Fruit fly (Drosophila melanogaster) whole organism, embryonic: ENCODE measurements around the gene Pdh.

ENCODE experiments used
- CG1602 ChIP-seq: fragments of 200-800 bp; sonication (Bioruptor generic); optimal IDR thresholded peaks from 3 replicates; lab custom pipeline; 2016; ENCODE audit warnings: missing biosample characterization, missing genetic modification characterization
- CG17612 ChIP-seq: fragments of 200-800 bp; sonication (Bioruptor generic); IDR thresholded peaks from 2 replicates; pipeline ENCODE4 v1.3.6; 2022; ENCODE audit warnings: missing biosample characterization, missing genetic modification characterization
- CG2712 ChIP-seq: fragments of 200-800 bp; optimal IDR thresholded peaks from 3 replicates; lab custom pipeline; 2019; ENCODE audit warnings: missing biosample characterization, mild to moderate bottlenecking, missing genetic modification characterization, moderate library complexity
- CG7987 ChIP-seq: fragments of 200-800 bp; sonication (Bioruptor generic); optimal IDR thresholded peaks from 2 replicates; lab custom pipeline; 2018; ENCODE audit warnings: missing biosample characterization, mild to moderate bottlenecking, missing genetic modification characterization, moderate library complexity
- Nf-YB ChIP-seq: fragments of 200-800 bp; sonication (Bioruptor generic); optimal IDR thresholded peaks from 3 replicates; lab custom pipeline; 2019; ENCODE audit warnings: missing biosample characterization, mild to moderate bottlenecking, missing genetic modification characterization, moderate library complexity
- ab ChIP-seq: fragments of 200-800 bp; sonication (Bioruptor generic); optimal IDR thresholded peaks from 2 replicates; lab custom pipeline; 2016; ENCODE audit warnings: missing biosample characterization, missing genetic modification characterization
- ewg ChIP-seq: fragments of 200-800 bp; sonication (Bioruptor generic); optimal IDR thresholded peaks from 3 replicates; lab custom pipeline; 2017; ENCODE audit warnings: mild to moderate bottlenecking, missing biosample characterization, missing genetic modification reagents, missing genetic modification characterization
- shn ChIP-seq: fragments of 200-800 bp; sonication (Bioruptor generic); optimal IDR thresholded peaks from 3 replicates; lab custom pipeline; 2016; ENCODE audit warnings: missing biosample characterization, missing genetic modification characterization

dm6 chr3L:16334876-16335275 is 19.2 kb downstream of the Pdh start:
- no peak for TF ChIP-seq CG1602
- no peak for TF ChIP-seq Nf-YB (GFP tag; lab: Kevin White, UChicago)
- TF ChIP-seq CG17612, result peak; percentile 35; the same call in 1 of the 2 replicates
- TF ChIP-seq ewg (GFP tag; lab: Kevin White, UChicago), result no peak
- TF ChIP-seq ab (GFP tag; lab: Kevin White, UChicago), result no peak
- no peak for TF ChIP-seq CG7987 (GFP tag; lab: Kevin White, UChicago)
- TF ChIP-seq shn (GFP tag; lab: Kevin White, UChicago), result no peak
- TF ChIP-seq CG2712 (tag; lab: Kevin White, UChicago), result no peak
